Fruit fly (Drosophila melanogaster): ENCODE measurements around the gene nst.

The nst gene

DNA sequence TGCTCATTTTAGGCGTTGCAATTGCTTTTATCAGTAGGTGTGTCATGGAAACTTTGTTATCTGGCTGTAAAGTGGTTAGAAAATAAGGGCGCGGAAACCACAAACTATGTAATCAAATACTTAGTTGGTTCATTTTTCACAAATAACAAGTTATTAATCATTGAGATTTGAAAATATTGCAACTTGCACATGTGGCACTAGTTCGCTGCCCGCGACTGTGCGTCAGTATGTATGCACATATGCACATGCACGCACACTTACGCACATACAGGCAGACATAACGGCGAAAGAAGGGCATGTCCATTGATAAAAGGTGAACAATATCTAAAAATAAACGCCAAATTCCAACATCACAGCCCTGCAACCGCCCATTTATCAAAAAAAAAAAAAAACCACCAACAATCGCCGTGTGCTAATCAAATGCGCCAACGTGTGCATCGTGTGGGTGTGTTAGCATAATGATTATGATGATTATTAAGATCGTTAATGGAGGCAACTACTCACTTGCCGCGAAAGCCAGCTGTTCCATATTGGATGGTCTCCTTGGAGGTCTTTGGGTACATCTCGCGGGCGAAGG, 452 bp downstream of the nst start:
- TF ChIP-seq fd85E (GFP tag; optimal IDR thresholded peaks at IDR 0.05) (no peak), Sox102F (GFP tag; optimal IDR thresholded peaks at IDR 0.05) (no peak), CG31627 (GFP tag; optimal IDR thresholded peaks at IDR 0.05) (peak; percentile 73), CG9139 (GFP tag; optimal IDR thresholded peaks at IDR 0.05) (no peak), lz (GFP tag; optimal IDR thresholded peaks at IDR 0.05) (peak; percentile 61), Sox15 (GFP tag; optimal IDR thresholded peaks at IDR 0.05) (no peak), vri (GFP tag; optimal IDR thresholded peaks at IDR 0.05) (peak; percentile 71), Ets21C (GFP tag; optimal IDR thresholded peaks at IDR 0.05) (peak; percentile 60), CG6792 (GFP tag; optimal IDR thresholded peaks at IDR 0.05) (peak; percentile 63), CG7368 (GFP tag; optimal IDR thresholded peaks at IDR 0.05) (peak; percentile 48), ss (GFP tag; optimal IDR thresholded peaks at IDR 0.05) (peak; percentile 43 to 45), fkh (GFP tag; optimal IDR thresholded peaks at IDR 0.05) (no peak), CG10631 (GFP tag; optimal IDR thresholded peaks at IDR 0.05) (peak; percentile 44), OdsH (GFP tag; optimal IDR thresholded peaks at IDR 0.05) (peak; percentile 72), spab (GFP tag; optimal IDR thresholded peaks at IDR 0.05) (peak; percentile 51), CG15336 (GFP tag; IDR thresholded peaks at IDR 0.05) (peak; percentile 60), CG11902 (GFP tag; optimal IDR thresholded peaks at IDR 0.05) (peak; percentile 18), Eip75B (GFP tag; optimal IDR thresholded peaks at IDR 0.05) (peak; percentile 50), topi (GFP tag; optimal IDR thresholded peaks at IDR 0.05) (peak; percentile 76), Eip78C (GFP tag) (peak; percentile 94), Sox14 (GFP tag; optimal IDR thresholded peaks at IDR 0.05) (peak; percentile 74), CG6808 (GFP tag; optimal IDR thresholded peaks at IDR 0.05) (peak; percentile 51), acj6 (GFP tag; optimal IDR thresholded peaks at IDR 0.05) (peak; percentile 69), CG8319 (GFP tag; optimal IDR thresholded peaks at IDR 0.05) (peak; percentile 21), salr (GFP tag; optimal IDR thresholded peaks at IDR 0.05) (peak in 1 of 2 experiments; percentile 63), Hr4 (GFP tag; optimal IDR thresholded peaks at IDR 0.05) (peak; percentile 68), dsx (GFP tag; optimal IDR thresholded peaks at IDR 0.05; ENCODE audit: poor library complexity, severe bottlenecking) (peak; percentile 60), CG6854 (GFP tag; optimal IDR thresholded peaks at IDR 0.05) (peak; percentile 9), esn (GFP tag; optimal IDR thresholded peaks at IDR 0.05) (peak; percentile 79), Blimp-1 (GFP tag; optimal IDR thresholded peaks at IDR 0.05) (no peak), CG1621 (tag; optimal IDR thresholded peaks at IDR 0.05) (no peak), Hr39 (GFP tag; optimal IDR thresholded peaks at IDR 0.05) (peak; percentile 74), fd59A (GFP tag; optimal IDR thresholded peaks at IDR 0.05) (no peak), pdm3 (GFP tag; optimal IDR thresholded peaks at IDR 0.05) (peak; percentile 70), CG32006 (GFP tag; optimal IDR thresholded peaks at IDR 0.05) (peak; percentile 65), Gug (GFP tag; IDR thresholded peaks at IDR 0.05) (peak; percentile 51), CG11762 (GFP tag; optimal IDR thresholded peaks at IDR 0.05; ENCODE audit: insufficient read depth) (peak; percentile 38), dac (GFP tag; optimal IDR thresholded peaks at IDR 0.05) (peak; percentile 47), CG34406 (GFP tag; optimal IDR thresholded peaks at IDR 0.05) (peak; percentile 62), achi (GFP tag; optimal IDR thresholded peaks at IDR 0.05) (peak; percentile 55), Lpt (GFP tag; optimal IDR thresholded peaks at IDR 0.05) (peak; percentile 40), CG8632 (GFP tag; optimal IDR thresholded peaks at IDR 0.05) (peak; percentile 61), svp (GFP tag) (no peak), Hr38 (GFP tag; optimal IDR thresholded peaks at IDR 0.05) (no peak), CG3032 (tag; optimal IDR thresholded peaks at IDR 0.05) (peak; percentile 46), CG8119 (GFP tag; IDR thresholded peaks at IDR 0.05) (peak; percentile 71; the same call in 2 of the 3 replicates), CG6163 (GFP tag; IDR thresholded peaks at IDR 0.05) (peak; percentile 76), CG6276 (GFP tag; optimal IDR thresholded peaks at IDR 0.05) (no peak), cyc (GFP tag; optimal IDR thresholded peaks at IDR 0.05) (peak; percentile 56), Met (GFP tag; optimal IDR thresholded peaks at IDR 0.05) (peak; percentile 74), CG11294 (GFP tag; IDR thresholded peaks at IDR 0.05) (peak; percentile 64), eg (GFP tag; IDR thresholded peaks at IDR 0.05) (peak; percentile 86)
